Fruit fly (Drosophila melanogaster): ENCODE measurements around the gene meng.
A peak's percentile ranks its signal among the peaks of the same experiment; 100 is the strongest.

meng gene

dm6 chr2L:6700742-6701141 lies 41.6 kb upstream of the meng start (continued):
- TF ChIP-seq az2 (GFP tag; optimal IDR thresholded peaks at IDR 0.05) (no peak), CG31224 (GFP tag; IDR thresholded peaks at IDR 0.05) (no peak), HLH54F (GFP tag; optimal IDR thresholded peaks at IDR 0.05) (no peak), CG4404 (GFP tag; IDR thresholded peaks at IDR 0.05) (no peak), Meics (GFP tag; optimal IDR thresholded peaks at IDR 0.05) (no peak), pros (GFP tag; optimal IDR thresholded peaks at IDR 0.05) (no peak), CG7357 (GFP tag; IDR thresholded peaks at IDR 0.05) (no peak), kni (GFP tag; optimal IDR thresholded peaks at IDR 0.05) (peak; percentile 3), CG17829 (tag; optimal IDR thresholded peaks at IDR 0.05) (no peak), CG1602 (GFP tag; optimal IDR thresholded peaks at IDR 0.05) (peak; percentile 55), hth (optimal IDR thresholded peaks at IDR 0.05) (no peak), phol (tag; optimal IDR thresholded peaks at IDR 0.05) (no peak), CG12769 (tag; optimal IDR thresholded peaks at IDR 0.05) (peak; percentile 45), sima (GFP tag; optimal IDR thresholded peaks at IDR 0.05) (no peak), CG34376 (GFP tag; optimal IDR thresholded peaks at IDR 0.05) (no peak), CG15479 (GFP tag; optimal IDR thresholded peaks at IDR 0.05) (peak; percentile 91), CG8765 (GFP tag; IDR thresholded peaks at IDR 0.05) (no peak), CG4854 (GFP tag; optimal IDR thresholded peaks at IDR 0.05) (no peak), CHES-1-like (GFP tag; optimal IDR thresholded peaks at IDR 0.05) (no peak), Dad (GFP tag; optimal IDR thresholded peaks at IDR 0.05) (no peak), Hr3 (GFP tag; optimal IDR thresholded peaks at IDR 0.05) (no peak), CG4820 (GFP tag; optimal IDR thresholded peaks at IDR 0.05) (no peak), CG10431 (GFP tag; optimal IDR thresholded peaks at IDR 0.05) (no peak), ara (GFP tag; IDR thresholded peaks at IDR 0.05) (peak; percentile 15; the same call in 1 of the 2 replicates), MBD-R2 (GFP tag; IDR thresholded peaks at IDR 0.05) (no peak), CG11560 (tag; IDR thresholded peaks at IDR 0.05) (no peak), ssp (GFP tag; IDR thresholded peaks at IDR 0.05) (no peak), ken (GFP tag; IDR thresholded peaks at IDR 0.05) (no peak), sqz (GFP tag; optimal IDR thresholded peaks at IDR 0.05) (no peak), CG12942 (GFP tag; optimal IDR thresholded peaks at IDR 0.05) (peak; percentile 12), Dip3 (GFP tag; optimal IDR thresholded peaks at IDR 0.05) (no peak), gce (GFP tag; IDR thresholded peaks at IDR 0.05) (no peak), gsb-n (tag; optimal IDR thresholded peaks at IDR 0.05) (peak; percentile 67), Sox100B (GFP tag; optimal IDR thresholded peaks at IDR 0.05) (no peak), sob (GFP tag; IDR thresholded peaks at IDR 0.05) (0 out of 2 replicates have a peak, but pooled peaks have one; percentile 25), mirr (GFP tag; optimal IDR thresholded peaks at IDR 0.05) (peak; percentile 50), CG4424 (GFP tag; optimal IDR thresholded peaks at IDR 0.05) (no peak), Vsx1 (GFP tag; optimal IDR thresholded peaks at IDR 0.05) (peak; percentile 7), CG7271 (tag; optimal IDR thresholded peaks at IDR 0.05) (peak; percentile 80), CG2889 (GFP tag; IDR thresholded peaks at IDR 0.05) (no peak), gfzf (GFP tag; optimal IDR thresholded peaks at IDR 0.05) (no peak), cad (GFP tag; optimal IDR thresholded peaks at IDR 0.05) (no peak), CG16863 (GFP tag; optimal IDR thresholded peaks at IDR 0.05) (peak; percentile 21), Fer3 (tag; optimal IDR thresholded peaks at IDR 0.05) (no peak), Sry-β (GFP tag; optimal IDR thresholded peaks at IDR 0.05) (no peak), pb (GFP tag; optimal IDR thresholded peaks at IDR 0.05) (no peak), bowl (GFP tag; IDR thresholded peaks at IDR 0.05) (no peak), ttk (GFP tag; IDR thresholded peaks at IDR 0.05) (no peak), CG3163 (GFP tag; optimal IDR thresholded peaks at IDR 0.05) (peak; percentile 8), CG1024 (GFP tag; IDR thresholded peaks at IDR 0.05) (no peak), p53 (GFP tag; optimal IDR thresholded peaks at IDR 0.05) (no peak), CG14050 (GFP tag; IDR thresholded peaks at IDR 0.05) (no peak), CG13775 (GFP tag; optimal IDR thresholded peaks at IDR 0.05) (peak; percentile 37), CG7372 (GFP tag; IDR thresholded peaks at IDR 0.05) (no peak)
